Worm (Caenorhabditis elegans): ENCODE results near the gene C52G5.3.

C52G5.3 gene

DNA sequence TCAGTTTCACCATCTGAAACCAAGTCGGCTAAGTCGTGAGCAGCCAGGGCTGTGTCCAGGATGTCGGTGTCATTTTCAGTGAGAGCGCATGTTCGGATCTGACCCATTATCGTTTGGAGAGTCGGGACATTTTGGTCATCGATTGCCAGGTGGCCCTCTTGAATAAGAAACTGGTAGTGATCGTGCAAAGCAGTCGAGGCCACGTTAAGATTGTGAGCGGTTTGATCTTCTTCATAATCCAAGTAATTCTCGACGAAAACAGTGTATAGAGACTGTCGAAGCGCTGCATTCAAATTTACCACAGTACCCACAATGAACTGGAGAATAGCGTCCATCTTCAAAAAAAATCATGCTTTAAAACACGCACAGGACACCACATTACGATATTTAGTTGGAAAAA is 16.6 kb upstream of the C52G5.3 start, which contains the start of gene T14G8.6:
Gene T14G8.6 (minus strand): TSS at position 338 of the 400 bp plus-strand sequence.
- TF ChIP-seq Y116A8C.19 (tag; optimal IDR thresholded peaks at IDR 0.05; ENCODE audit: borderline replicate concordance) (no peak), xbp-1 (tag; optimal IDR thresholded peaks at IDR 0.05) (no peak)

DNA sequence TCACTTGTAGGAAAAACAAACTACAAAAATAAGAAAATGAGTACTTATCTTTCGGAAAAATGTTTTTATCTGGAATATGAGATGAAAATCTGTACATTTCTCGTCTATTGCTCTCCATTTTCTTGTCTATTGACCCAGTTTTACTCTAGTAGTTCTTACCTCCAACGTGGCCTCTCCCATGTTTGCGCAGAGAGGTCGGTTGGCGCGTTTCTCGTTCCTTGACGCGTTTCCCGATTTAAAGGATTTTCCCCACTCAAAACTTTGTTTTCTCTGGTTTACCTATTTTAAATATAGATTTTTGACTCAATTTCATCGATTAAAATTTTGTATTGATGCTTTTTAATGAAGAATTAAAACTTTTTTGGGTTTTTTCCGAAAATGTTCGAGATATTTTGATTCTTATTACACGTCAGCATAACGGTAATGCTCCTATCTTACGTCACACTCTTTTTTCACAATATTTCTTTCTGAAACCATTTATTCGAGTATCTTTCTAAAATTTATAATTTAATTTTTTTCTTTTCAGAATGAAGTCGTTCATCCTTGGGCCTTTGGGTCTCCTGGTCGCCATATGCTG is 14.9 kb upstream of the C52G5.3 start, which contains the start of gene T14G8.3:
Gene T14G8.3 (plus strand): TSS at position 527 of the 577 bp plus-strand sequence.
- TF ChIP-seq ceh-8 (GFP tag; optimal IDR thresholded peaks at IDR 0.05) (no peak), unc-62 (GFP tag; optimal IDR thresholded peaks at IDR 0.05) (no peak), rnt-1 (tag; optimal IDR thresholded peaks at IDR 0.05) (peak; percentile 53), dpl-1 (GFP tag; optimal IDR thresholded peaks at IDR 0.05) (peak in 2 of 3 experiments; percentile 36 to 57), swsn-7 (tag; optimal IDR thresholded peaks at IDR 0.05) (peak; percentile 62), nhr-47 (tag; optimal IDR thresholded peaks at IDR 0.05) (peak; percentile 47), ztf-11 (tag; optimal IDR thresholded peaks at IDR 0.05) (no peak), irx-1 (tag; optimal IDR thresholded peaks at IDR 0.05) (peak; percentile 48), nhr-19 (GFP tag; conservative IDR thresholded peaks at IDR 0.05) (peak; percentile 48), snpc-4 (tag; optimal IDR thresholded peaks at IDR 0.05) (peak; percentile 38), lin-14 (GFP tag; optimal IDR thresholded peaks at IDR 0.05) (peak; percentile 75), ces-1 (GFP tag; optimal IDR thresholded peaks at IDR 0.05) (no peak), aly-2 (tag; optimal IDR thresholded peaks at IDR 0.05) (peak; percentile 17), xbp-1 (tag; optimal IDR thresholded peaks at IDR 0.05) (peak; percentile 99), ceh-63 (GFP tag; optimal IDR thresholded peaks at IDR 0.05) (no peak), nhr-77 (tag; optimal IDR thresholded peaks at IDR 0.05) (peak; percentile 34), lin-35 (GFP tag; optimal IDR thresholded peaks at IDR 0.05) (peak; percentile 3 to 73), nhr-20 (tag; optimal IDR thresholded peaks at IDR 0.05) (peak; percentile 75), ama-1 (optimal IDR thresholded peaks at IDR 0.05) (no peak), C16A3.4 (tag; optimal IDR thresholded peaks at IDR 0.05) (peak; percentile 30), unc-98 (GFP tag; IDR thresholded peaks at IDR 0.05) (no peak), ceh-88 (GFP tag; IDR thresholded peaks at IDR 0.05) (no peak), mdl-1 (tag; optimal IDR thresholded peaks at IDR 0.05) (peak in 1 of 2 experiments; percentile 43), tbx-2 (tag; optimal IDR thresholded peaks at IDR 0.05) (peak; percentile 56), elt-3 (tag; optimal IDR thresholded peaks at IDR 0.05) (peak in 2 of 6 experiments; percentile 9 to 62), snu-23 (GFP tag; optimal IDR thresholded peaks at IDR 0.05) (peak; percentile 70), blmp-1 (tag; optimal IDR thresholded peaks at IDR 0.05) (peak; percentile 66), nhr-85 (tag) (peak; percentile 81), pax-3 (tag; optimal IDR thresholded peaks at IDR 0.05) (no peak), hlh-17 (GFP tag; optimal IDR thresholded peaks at IDR 0.05; ENCODE audit: borderline replicate concordance) (no peak), nhr-71 (tag; optimal IDR thresholded peaks at IDR 0.05) (peak; percentile 67), ets-5 (GFP tag; IDR thresholded peaks at IDR 0.05) (no peak), dsc-1 (tag; optimal IDR thresholded peaks at IDR 0.05) (peak; percentile 34), ceh-82 (tag; optimal IDR thresholded peaks at IDR 0.05) (peak; percentile 29 to 53 (median 50)), lsy-2 (tag; optimal IDR thresholded peaks at IDR 0.05) (peak; percentile 57 to 69), isw-1 (GFP tag; IDR thresholded peaks at IDR 0.05) (no peak), nhr-90 (tag; optimal IDR thresholded peaks at IDR 0.05; ENCODE audit: poor library complexity) (peak; percentile 67), efl-1 (optimal IDR thresholded peaks at IDR 0.05) (peak; percentile 29 to 51), efl-1 (GFP tag; optimal IDR thresholded peaks at IDR 0.05 in 1 of 2) (peak; percentile 5 to 91), mep-1 (tag; optimal IDR thresholded peaks at IDR 0.05) (peak; percentile 83), pqm-1 (tag; optimal IDR thresholded peaks at IDR 0.05) (no peak), Y116A8C.19 (tag; optimal IDR thresholded peaks at IDR 0.05; ENCODE audit: borderline replicate concordance) (no peak), unc-86 (tag; optimal IDR thresholded peaks at IDR 0.05) (peak; percentile 25)

Data from whole organism, L1 larva.